Worm (Caenorhabditis elegans) whole organism, mixed stage, embryonic: ENCODE results near the gene ndg-4.

ENCODE experiments used
- M03D4.4 ChIP-seq: sonication (generic microtip); optimal IDR thresholded peaks from 2 replicates; lab custom pipeline; 2017; ENCODE audit warnings: mild to moderate bottlenecking, missing genetic modification characterization, missing compliant biosample characterization
- bed-3 ChIP-seq: fragments of 200-800 bp; sonication (Bioruptor generic); optimal IDR thresholded peaks from 3 replicates; lab custom pipeline; 2018; ENCODE audit warnings: mild to moderate bottlenecking, missing genetic modification characterization, moderate library complexity, missing compliant biosample characterization
- blmp-1 ChIP-seq: fragments of 150-350 bp; optimal IDR thresholded peaks from 2 replicates; lab custom pipeline; 2014; ENCODE audit warnings: missing biosample characterization, missing genetic modification characterization
- ceh-39 ChIP-seq: fragments of 150-350 bp; optimal IDR thresholded peaks from 2 replicates; lab custom pipeline; 2014; ENCODE audit warnings: missing biosample characterization, missing genetic modification characterization
- ceh-43 ChIP-seq: fragments of 200-800 bp; sonication (Bioruptor generic); optimal IDR thresholded peaks from 2 replicates; lab custom pipeline; 2018; ENCODE audit warnings: mild to moderate bottlenecking, missing genetic modification characterization, moderate library complexity, missing compliant biosample characterization
- ceh-83 ChIP-seq: fragments of 200-800 bp; sonication (Bioruptor generic); optimal IDR thresholded peaks from 2 replicates; lab custom pipeline; 2018; ENCODE audit warnings: mild to moderate bottlenecking, missing genetic modification characterization, missing compliant biosample characterization
- ces-1 ChIP-seq: fragments of 150-350 bp; optimal IDR thresholded peaks from 2 replicates; lab custom pipeline; 2014; ENCODE audit warnings: missing biosample characterization, missing genetic modification reagents, missing genetic modification characterization
- cnd-1 ChIP-seq: fragments of 200-800 bp; sonication (Bioruptor generic); optimal IDR thresholded peaks from 2 replicates; lab custom pipeline; 2018; ENCODE audit warnings: mild to moderate bottlenecking, missing genetic modification characterization, missing compliant biosample characterization
- drap-1 ChIP-seq: fragments of 200-800 bp; sonication (Bioruptor generic); optimal IDR thresholded peaks from 3 replicates; lab custom pipeline; 2018; ENCODE audit warnings: mild to moderate bottlenecking, missing genetic modification characterization, missing compliant biosample characterization
- elt-1 ChIP-seq: sonication (generic microtip); optimal IDR thresholded peaks from 2 replicates; lab custom pipeline; 2017; ENCODE audit warnings: missing genetic modification characterization, mild to moderate bottlenecking, missing compliant biosample characterization, antibody characterized with exemption, moderate library complexity, borderline replicate concordance; ENCODE audit not compliant: insufficient read depth
- elt-3 ChIP-seq: fragments of 150-350 bp; optimal IDR thresholded peaks from 2 replicates; lab custom pipeline; 2014; ENCODE audit warnings: missing biosample characterization, missing genetic modification characterization
- flh-1 ChIP-seq: fragments of 200-800 bp; sonication (Bioruptor generic); optimal IDR thresholded peaks from 2 replicates; lab custom pipeline; 2018; ENCODE audit warnings: mild to moderate bottlenecking, missing genetic modification characterization, moderate library complexity, missing compliant biosample characterization
- ham-2 ChIP-seq: fragments of 200-800 bp; sonication (Bioruptor generic); optimal IDR thresholded peaks from 2 replicates; lab custom pipeline; 2018; ENCODE audit warnings: mild to moderate bottlenecking, missing genetic modification characterization, missing compliant biosample characterization
- hlh-1 ChIP-seq: fragments of 150-350 bp; optimal IDR thresholded peaks from 2 replicates; lab custom pipeline; 2014; ENCODE audit warnings: missing biosample characterization, missing genetic modification reagents, missing genetic modification characterization
- lin-13 ChIP-seq: fragments of 150-350 bp; optimal IDR thresholded peaks from 2 replicates; lab custom pipeline; 2014; ENCODE audit warnings: missing biosample characterization, missing genetic modification characterization
- lin-32 ChIP-seq: fragments of 200-800 bp; sonication (Bioruptor generic); optimal IDR thresholded peaks from 2 replicates; lab custom pipeline; 2018; ENCODE audit warnings: mild to moderate bottlenecking, missing genetic modification characterization, missing compliant biosample characterization
- lsy-2 ChIP-seq: fragments of 150-350 bp; optimal IDR thresholded peaks from 2 replicates; lab custom pipeline; 2014; ENCODE audit warnings: missing biosample characterization, missing genetic modification characterization
- mab-5 ChIP-seq: fragments of 150-350 bp; optimal IDR thresholded peaks from 2 replicates; lab custom pipeline; 2014; ENCODE audit warnings: missing biosample characterization, missing genetic modification characterization
- mep-1 ChIP-seq: fragments of 150-350 bp; optimal IDR thresholded peaks from 2 replicates; lab custom pipeline; 2017; ENCODE audit warnings: missing biosample characterization, missing genetic modification reagents, missing genetic modification characterization, inconsistent platforms
- mls-2 ChIP-seq: sonication (generic microtip); optimal IDR thresholded peaks from 2 replicates; lab custom pipeline; 2016; ENCODE audit warnings: mild to moderate bottlenecking, missing genetic modification characterization, moderate library complexity, missing compliant biosample characterization
- nhr-12 ChIP-seq: fragments of 150-350 bp; optimal IDR thresholded peaks from 2 replicates; lab custom pipeline; 2014; ENCODE audit warnings: missing biosample characterization, missing genetic modification characterization
- nhr-2 ChIP-seq: fragments of 150-350 bp; optimal IDR thresholded peaks from 2 replicates; lab custom pipeline; 2014; ENCODE audit warnings: missing biosample characterization, missing genetic modification characterization
- nhr-237 ChIP-seq: fragments of 150-350 bp; optimal IDR thresholded peaks from 2 replicates; lab custom pipeline; 2014; ENCODE audit warnings: missing biosample characterization, missing genetic modification characterization
- nhr-28 ChIP-seq: fragments of 150-350 bp; optimal IDR thresholded peaks from 2 replicates; lab custom pipeline; 2014; ENCODE audit warnings: missing biosample characterization, missing genetic modification characterization
- nhr-76 ChIP-seq: sonication (generic microtip); optimal IDR thresholded peaks from 2 replicates; lab custom pipeline; 2017; ENCODE audit warnings: missing biosample characterization, missing genetic modification characterization
- pha-4 ChIP-seq: fragments of 150-350 bp; optimal IDR thresholded peaks from 2 replicates; lab custom pipeline; 2018; ENCODE audit warnings: missing biosample characterization, missing genetic modification reagents, missing genetic modification characterization
- sem-2 ChIP-seq: fragments of 200-800 bp; sonication (Bioruptor generic); optimal IDR thresholded peaks from 2 replicates; lab custom pipeline; 2018; ENCODE audit warnings: mild to moderate bottlenecking, missing genetic modification characterization, missing compliant biosample characterization
- snpc-4 ChIP-seq: fragments of 150-350 bp; optimal IDR thresholded peaks from 2 replicates; lab custom pipeline; 2014; ENCODE audit warnings: missing biosample characterization, missing genetic modification characterization
- sptf-1 ChIP-seq: sonication (generic microtip); optimal IDR thresholded peaks from 2 replicates; lab custom pipeline; 2017; ENCODE audit warnings: mild to moderate bottlenecking, missing genetic modification characterization, moderate library complexity, missing compliant biosample characterization
- tbx-8 ChIP-seq: fragments of 200-800 bp; sonication (Bioruptor generic); optimal IDR thresholded peaks from 2 replicates; lab custom pipeline; 2018; ENCODE audit warnings: mild to moderate bottlenecking, missing genetic modification characterization, moderate library complexity, missing compliant biosample characterization
- unc-120 ChIP-seq: sonication (generic microtip); optimal IDR thresholded peaks from 2 replicates; lab custom pipeline; 2017; ENCODE audit warnings: missing genetic modification characterization, missing compliant biosample characterization; ENCODE audit not compliant: poor library complexity, severe bottlenecking
- unc-39 ChIP-seq: fragments of 150-350 bp; optimal IDR thresholded peaks from 2 replicates; lab custom pipeline; 2014; ENCODE audit warnings: missing biosample characterization, missing genetic modification characterization
- unc-62 ChIP-seq: fragments of 150-350 bp; optimal IDR thresholded peaks from 2 replicates; lab custom pipeline; 2014; ENCODE audit warnings: missing biosample characterization, missing genetic modification reagents, missing genetic modification characterization
- zip-8 ChIP-seq: fragments of 150-350 bp; optimal IDR thresholded peaks from 2 replicates; lab custom pipeline; 2014; ENCODE audit warnings: missing biosample characterization, missing genetic modification characterization
- ztf-11 ChIP-seq: fragments of 150-350 bp; optimal IDR thresholded peaks from 2 replicates; lab custom pipeline; 2014; ENCODE audit warnings: missing biosample characterization, missing genetic modification characterization

ndg-4 gene

ce11 chrIII:4452749-4453148 lies 14.4 kb downstream of the ndg-4 start:
- no peak for TF ChIP-seq sptf-1 (tag; lab: Kevin White, UChicago)
- TF ChIP-seq lin-32, result no peak
- no peak for TF ChIP-seq bed-3 (GFP tag; lab: Kevin White, UChicago)
- TF ChIP-seq ceh-43 (GFP tag; lab: Kevin White, UChicago), result peak; percentile 99
- no peak for TF ChIP-seq unc-62
- TF ChIP-seq hlh-1 (tag; lab: Kevin White, UChicago), result no peak
- TF ChIP-seq mls-2 (tag; lab: Kevin White, UChicago), result peak; percentile 30
- no peak for TF ChIP-seq ceh-39
- TF ChIP-seq lsy-2 (tag; lab: Kevin White, UChicago), result no peak
- no peak for TF ChIP-seq lin-13 (tag; lab: Kevin White, UChicago)
- TF ChIP-seq sem-2 (GFP tag; lab: Kevin White, UChicago), result no peak

ce11 chrIII:4450773-4451423 lies 16.3 kb downstream of the ndg-4 start:
- TF ChIP-seq ceh-43 (GFP tag; lab: Kevin White, UChicago) (peak; percentile 99), mls-2 (tag; lab: Kevin White, UChicago) (peak; percentile 50), mep-1 (tag; lab: Kevin White, UChicago) (no peak), flh-1 (GFP tag; lab: Kevin White, UChicago) (no peak), nhr-237 (tag; lab: Kevin White, UChicago) (no peak), ceh-83 (GFP tag; lab: Kevin White, UChicago) (no peak), mab-5 (tag; lab: Kevin White, UChicago) (no peak), nhr-76 (tag; lab: Kevin White, UChicago) (no peak), unc-39 (tag; lab: Kevin White, UChicago) (no peak), M03D4.4 (tag; lab: Kevin White, UChicago) (no peak), nhr-2 (tag; lab: Kevin White, UChicago) (no peak), zip-8 (tag; lab: Kevin White, UChicago) (no peak), lin-13 (tag; lab: Kevin White, UChicago) (no peak), ceh-39 (no peak), lsy-2 (tag; lab: Kevin White, UChicago) (peak; percentile 71), elt-3 (tag; lab: Kevin White, UChicago) (no peak), snpc-4 (tag; lab: Kevin White, UChicago) (no peak), ztf-11 (no peak), nhr-12 (tag; lab: Kevin White, UChicago) (no peak), sptf-1 (tag; lab: Kevin White, UChicago) (peak; percentile 39), elt-1 (tag; lab: Kevin White, UChicago) (no peak), lin-32 (no peak), ham-2 (GFP tag; lab: Kevin White, UChicago) (peak; percentile 44), unc-62 (no peak), cnd-1 (no peak), pha-4 (tag; lab: Kevin White, UChicago) (no peak), tbx-8 (no peak), hlh-1 (tag; lab: Kevin White, UChicago) (no peak), nhr-28 (tag; lab: Kevin White, UChicago) (no peak), bed-3 (GFP tag; lab: Kevin White, UChicago) (no peak), unc-120 (tag; lab: Kevin White, UChicago) (no peak), blmp-1 (no peak), ces-1 (GFP tag; lab: Kevin White, UChicago) (no peak), drap-1 (no peak), sem-2 (GFP tag; lab: Kevin White, UChicago) (no peak)

- TF ChIP-seq hlh-1 (tag; lab: Kevin White, UChicago) (no peak), unc-120 (tag; lab: Kevin White, UChicago) (no peak), ceh-43 (GFP tag; lab: Kevin White, UChicago) (no peak), lsy-2 (tag; lab: Kevin White, UChicago) (no peak), snpc-4 (tag; lab: Kevin White, UChicago) (no peak)
- TF ChIP-seq, all 35 proteins: peak for 0
Measured at ce11 chrIII:4449893-4450579, 17.1 kb downstream of the ndg-4 start, which contains the start of gene ceh-43. Gene ceh-43, minus strand, starts transcription at chrIII:4449943.
